Worm (Caenorhabditis elegans) whole organism, L1 larva: ENCODE measurements around the gene T28A11.4.

Source experiments
- C04F5.9 ChIP-seq: sonication (generic microtip); optimal IDR thresholded peaks from 2 replicates; lab custom pipeline; 2016; ENCODE audit warnings: missing genetic modification characterization, missing compliant biosample characterization
- C16A3.4 ChIP-seq: fragments of 150-350 bp; optimal IDR thresholded peaks from 2 replicates; lab custom pipeline; 2014; ENCODE audit warnings: missing biosample characterization, missing genetic modification characterization
- C34B4.2 ChIP-seq: sonication (generic microtip); optimal IDR thresholded peaks from 2 replicates; lab custom pipeline; 2017; ENCODE audit warnings: mild to moderate bottlenecking, missing genetic modification characterization, missing compliant biosample characterization
- F16B12.6 ChIP-seq: fragments of 150-350 bp; optimal IDR thresholded peaks from 2 replicates; lab custom pipeline; 2014; ENCODE audit warnings: missing biosample characterization, missing genetic modification characterization
- aha-1 ChIP-seq: fragments of 150-350 bp; optimal IDR thresholded peaks from 2 replicates; lab custom pipeline; 2014; ENCODE audit warnings: missing biosample characterization, missing genetic modification characterization
- alr-1 ChIP-seq: fragments of 200-800 bp; sonication (Bioruptor generic); optimal IDR thresholded peaks from 2 replicates; lab custom pipeline; 2018; ENCODE audit warnings: borderline replicate concordance, mild to moderate bottlenecking, missing genetic modification characterization, missing compliant biosample characterization
- aly-2 ChIP-seq: fragments of 150-350 bp; optimal IDR thresholded peaks from 2 replicates; lab custom pipeline; 2014; ENCODE audit warnings: missing biosample characterization, missing genetic modification characterization
- blmp-1 ChIP-seq: fragments of 150-350 bp; optimal IDR thresholded peaks from 2 replicates; lab custom pipeline; 2014; ENCODE audit warnings: missing biosample characterization, missing genetic modification characterization
- ceh-8 ChIP-seq: fragments of 200-800 bp; sonication (Bioruptor generic); optimal IDR thresholded peaks from 2 replicates; lab custom pipeline; 2018; ENCODE audit warnings: mild to moderate bottlenecking, missing genetic modification characterization, moderate library complexity, missing compliant biosample characterization
- ceh-82 ChIP-seq, 3 experiments: fragments of 150-350 bp in 1 of 3; sonication (generic microtip) in 2 of 3; optimal IDR thresholded peaks; 2 replicates each; lab custom pipeline; 2014 to 2017; ENCODE audit warnings: missing biosample characterization in 3 of 3, missing genetic modification characterization in 3 of 3
- dpl-1 ChIP-seq, 3 experiments: fragments of 150-350 bp in 2 of 3; sonication (generic microtip) in 1 of 3; optimal IDR thresholded peaks; 2 replicates each; lab custom pipeline; 2014 to 2017; ENCODE audit warnings: missing biosample characterization in 3 of 3, missing genetic modification characterization in 3 of 3, missing genetic modification reagents in 3 of 3
- dsc-1 ChIP-seq: sonication (generic microtip); optimal IDR thresholded peaks from 2 replicates; lab custom pipeline; 2016; ENCODE audit warnings: mild to moderate bottlenecking, missing genetic modification characterization, missing compliant biosample characterization
- efl-1 ChIP-seq, 4 experiments: fragments of 150-350 bp; optimal IDR thresholded peaks in 3 of 4; peaks in 1 of 4; 1 replicate in 1 of 4; 2 replicates in 3 of 4; lab custom pipeline; 2014; ENCODE audit warnings: missing biosample characterization in 2 of 4, missing genetic modification characterization in 2 of 4, missing genetic modification reagents in 2 of 4
- efl-3 ChIP-seq: fragments of 200-800 bp; sonication (Bioruptor generic); optimal IDR thresholded peaks from 2 replicates; lab custom pipeline; 2018; ENCODE audit warnings: mild to moderate bottlenecking, missing genetic modification characterization, missing compliant biosample characterization
- egl-13 ChIP-seq: sonication (generic microtip); optimal IDR thresholded peaks from 2 replicates; lab custom pipeline; 2016; ENCODE audit warnings: missing genotype, missing genetic modification reagents, missing genetic modification characterization, missing compliant biosample characterization
- egl-27 ChIP-seq, 2 experiments: fragments of 150-350 bp in 1 of 2; sonication (generic microtip); optimal IDR thresholded peaks; 3 replicates each; lab custom pipeline; 2017 to 2018; ENCODE audit warnings: missing biosample characterization in 2 of 2, missing genetic modification characterization in 2 of 2, missing genetic modification reagents in 2 of 2
- elt-2 ChIP-seq: sonication (generic microtip); optimal IDR thresholded peaks from 2 replicates; lab custom pipeline; 2016; ENCODE audit warnings: missing genetic modification characterization, mild to moderate bottlenecking, inconsistent platforms, missing compliant biosample characterization, missing genetic modification reagents
- elt-3 ChIP-seq, 6 experiments: fragments of 150-350 bp in 1 of 6; sonication (generic microtip); optimal IDR thresholded peaks; 2 replicates each; lab custom pipeline; 2017 to 2018; ENCODE audit warnings: missing biosample characterization in 6 of 6, missing genetic modification characterization in 6 of 6, inconsistent platforms in 1 of 6
- ets-5 ChIP-seq: fragments of 200-800 bp; sonication (Bioruptor generic); IDR thresholded peaks from 2 replicates; pipeline ENCODE4 v1.3.6; 2022; ENCODE audit warnings: missing genetic modification characterization, missing compliant biosample characterization
- fkh-4 ChIP-seq: sonication (generic microtip); optimal IDR thresholded peaks from 2 replicates; lab custom pipeline; 2016; ENCODE audit warnings: missing compliant biosample characterization, missing genetic modification characterization, borderline replicate concordance
- fos-1 ChIP-seq: fragments of 150-350 bp; optimal IDR thresholded peaks from 2 replicates; lab custom pipeline; 2014; ENCODE audit warnings: missing biosample characterization, missing genetic modification characterization
- grh-1 ChIP-seq: fragments of 200-800 bp; sonication (Bioruptor generic); IDR thresholded peaks from 2 replicates; pipeline ENCODE4 v1.3.6; 2022; ENCODE audit warnings: missing genetic modification reagents, missing genetic modification characterization, missing compliant biosample characterization
- hlh-17 ChIP-seq: fragments of 200-800 bp; sonication (Bioruptor generic); optimal IDR thresholded peaks from 2 replicates; lab custom pipeline; 2018; ENCODE audit warnings: missing genetic modification characterization, mild to moderate bottlenecking, missing compliant biosample characterization, moderate library complexity, borderline replicate concordance
- hlh-4 ChIP-seq: sonication (generic microtip); optimal IDR thresholded peaks from 2 replicates; lab custom pipeline; 2016; ENCODE audit warnings: mild to moderate bottlenecking, missing genetic modification characterization, missing compliant biosample characterization
- irx-1 ChIP-seq: sonication (generic microtip); optimal IDR thresholded peaks from 2 replicates; lab custom pipeline; 2016; ENCODE audit warnings: missing genetic modification characterization, missing compliant biosample characterization
- jun-1 ChIP-seq: fragments of 150-350 bp; optimal IDR thresholded peaks from 2 replicates; lab custom pipeline; 2014; ENCODE audit warnings: missing biosample characterization, missing genetic modification reagents, missing genetic modification characterization
- lin-13 ChIP-seq: fragments of 150-350 bp; optimal IDR thresholded peaks from 2 replicates; lab custom pipeline; 2014; ENCODE audit warnings: missing biosample characterization, missing genetic modification reagents, missing genetic modification characterization
- lin-35 ChIP-seq, 2 experiments: fragments of 150-350 bp; optimal IDR thresholded peaks; 2 replicates each; lab custom pipeline; 2014; ENCODE audit warnings: missing biosample characterization in 2 of 2, missing genetic modification characterization in 2 of 2, missing genetic modification reagents in 2 of 2
- lin-39 ChIP-seq: fragments of 150-350 bp; optimal IDR thresholded peaks from 2 replicates; lab custom pipeline; 2014; ENCODE audit warnings: missing biosample characterization, missing genetic modification reagents, missing genetic modification characterization
- lsy-2 ChIP-seq, 2 experiments: fragments of 150-350 bp; optimal IDR thresholded peaks; 2 replicates each; lab custom pipeline; 2014; ENCODE audit warnings: missing biosample characterization in 2 of 2, missing genetic modification characterization in 2 of 2
- mab-9 ChIP-seq: fragments of 200-800 bp; sonication (Bioruptor generic); IDR thresholded peaks from 2 replicates; pipeline ENCODE4 v1.3.6; 2022; ENCODE audit warnings: missing genetic modification reagents, missing genetic modification characterization, missing compliant biosample characterization
- mdl-1 ChIP-seq, 2 experiments: fragments of 150-350 bp; optimal IDR thresholded peaks; 2 replicates each; lab custom pipeline; 2014 to 2017; ENCODE audit warnings: missing biosample characterization in 2 of 2, missing genetic modification characterization in 2 of 2, inconsistent platforms in 1 of 2
- mef-2 ChIP-seq: fragments of 150-350 bp; optimal IDR thresholded peaks from 2 replicates; lab custom pipeline; 2014; ENCODE audit warnings: missing biosample characterization, missing genetic modification characterization
- mep-1 ChIP-seq: fragments of 150-350 bp; optimal IDR thresholded peaks from 2 replicates; lab custom pipeline; 2014; ENCODE audit warnings: missing biosample characterization, missing genetic modification characterization
- nhr-19 ChIP-seq: fragments of 200-800 bp; sonication (Bioruptor generic); conservative IDR thresholded peaks from 2 replicates; pipeline ENCODE4 v1.3.6; 2022; ENCODE audit warnings: missing genetic modification characterization, missing compliant biosample characterization
- nhr-20 ChIP-seq: sonication (generic microtip); optimal IDR thresholded peaks from 2 replicates; lab custom pipeline; 2016; ENCODE audit warnings: mild to moderate bottlenecking, missing genetic modification characterization, missing compliant biosample characterization
- nhr-237 ChIP-seq: fragments of 150-350 bp; optimal IDR thresholded peaks from 2 replicates; lab custom pipeline; 2014; ENCODE audit warnings: missing biosample characterization, missing genetic modification characterization
- nhr-28 ChIP-seq: fragments of 150-350 bp; optimal IDR thresholded peaks from 2 replicates; lab custom pipeline; 2014; ENCODE audit warnings: missing biosample characterization, missing genetic modification characterization
- nhr-77 ChIP-seq: fragments of 150-350 bp; optimal IDR thresholded peaks from 2 replicates; lab custom pipeline; 2014; ENCODE audit warnings: missing biosample characterization, missing genetic modification characterization
- nhr-85 ChIP-seq: sonication (generic microtip); peaks from one replicate; lab custom pipeline; 2016; ENCODE audit warnings: missing genetic modification characterization, inconsistent platforms, missing compliant biosample characterization
- nhr-90 ChIP-seq: sonication (generic microtip); optimal IDR thresholded peaks from 2 replicates; lab custom pipeline; 2016; ENCODE audit warnings: mild to moderate bottlenecking, missing genetic modification characterization, missing compliant biosample characterization; ENCODE audit not compliant: poor library complexity
- pag-3 ChIP-seq: sonication (generic microtip); optimal IDR thresholded peaks from 2 replicates; lab custom pipeline; 2017; ENCODE audit warnings: missing genetic modification characterization, mild to moderate bottlenecking, missing compliant biosample characterization, antibody characterized with exemption, borderline replicate concordance; ENCODE audit not compliant: insufficient read depth
- skn-1 ChIP-seq: fragments of 150-350 bp; optimal IDR thresholded peaks from 2 replicates; lab custom pipeline; 2014; ENCODE audit warnings: missing biosample characterization, missing genetic modification characterization
- snpc-4 ChIP-seq: fragments of 150-350 bp; optimal IDR thresholded peaks from 2 replicates; lab custom pipeline; 2014; ENCODE audit warnings: missing biosample characterization, missing genetic modification characterization
- snu-23 ChIP-seq: sonication (generic microtip); optimal IDR thresholded peaks from 2 replicates; lab custom pipeline; 2016; ENCODE audit warnings: missing genetic modification characterization, missing compliant biosample characterization
- sox-4 ChIP-seq: sonication (generic microtip); optimal IDR thresholded peaks from 2 replicates; lab custom pipeline; 2016; ENCODE audit warnings: missing genetic modification characterization, missing compliant biosample characterization
- swsn-7 ChIP-seq: sonication (generic microtip); optimal IDR thresholded peaks from 2 replicates; lab custom pipeline; 2016; ENCODE audit warnings: missing genetic modification characterization, missing compliant biosample characterization
- tlp-1 ChIP-seq: fragments of 150-350 bp; optimal IDR thresholded peaks from 2 replicates; lab custom pipeline; 2014; ENCODE audit warnings: missing biosample characterization, missing genetic modification characterization
- unc-86 ChIP-seq: sonication (generic microtip); optimal IDR thresholded peaks from 2 replicates; lab custom pipeline; 2016; ENCODE audit warnings: missing genetic modification characterization, missing compliant biosample characterization
- zag-1 ChIP-seq: fragments of 150-350 bp; optimal IDR thresholded peaks from 2 replicates; lab custom pipeline; 2014; ENCODE audit warnings: missing biosample characterization, missing genetic modification characterization
- zip-4 ChIP-seq: fragments of 200-800 bp; sonication (Bioruptor generic); optimal IDR thresholded peaks from 2 replicates; lab custom pipeline; 2018; ENCODE audit warnings: mild to moderate bottlenecking, missing genetic modification characterization, moderate library complexity, missing compliant biosample characterization
- ztf-4 ChIP-seq: fragments of 150-350 bp; optimal IDR thresholded peaks from 2 replicates; lab custom pipeline; 2014; ENCODE audit warnings: missing biosample characterization, missing genetic modification characterization

The T28A11.4 gene

ce11 chrV:3312067-3312666 lies 38.3 kb downstream of the T28A11.4 start, which contains the start of gene arrd-18:
arrd-18 (minus strand) TSS chrV:3312117.
- TF ChIP-seq snu-23 (GFP tag; lab: Kevin White, UChicago) (peak; percentile 51), egl-27 (tag; optimal IDR thresholded peaks at IDR 0.05; lab: Kevin White, UChicago) (no peak), sox-4 (no peak), swsn-7 (tag; lab: Kevin White, UChicago) (no peak), unc-86 (no peak), ets-5 (GFP tag; lab: Robert Waterston, UW) (no peak), nhr-20 (tag; lab: Kevin White, UChicago) (peak; percentile 32), jun-1 (no peak), C04F5.9 (tag; lab: Kevin White, UChicago) (no peak), zip-4 (GFP tag; lab: Kevin White, UChicago) (no peak), zag-1 (no peak), pag-3 (tag; lab: Kevin White, UChicago) (no peak), F16B12.6 (no peak), mdl-1 (tag; optimal IDR thresholded peaks at IDR 0.05; lab: Kevin White, UChicago) (no peak), lsy-2 (tag; optimal IDR thresholded peaks at IDR 0.05; lab: Kevin White, UChicago) (peak in 1 of 2 experiments; percentile 3), nhr-19 (GFP tag; lab: Robert Waterston, UW) (peak; percentile 50), dsc-1 (tag; lab: Kevin White, UChicago) (no peak), nhr-85 (tag; lab: Kevin White, UChicago) (peak; percentile 21), blmp-1 (tag; lab: Kevin White, UChicago) (no peak), C34B4.2 (tag; lab: Kevin White, UChicago) (no peak), nhr-237 (tag; lab: Kevin White, UChicago) (no peak), lin-39 (tag; lab: Kevin White, UChicago) (no peak), skn-1 (tag; lab: Kevin White, UChicago) (no peak), nhr-77 (tag; lab: Kevin White, UChicago) (no peak), mep-1 (tag; lab: Kevin White, UChicago) (no peak), ceh-82 (tag; optimal IDR thresholded peaks at IDR 0.05; lab: Kevin White, UChicago) (no peak), C16A3.4 (tag; lab: Kevin White, UChicago) (peak; percentile 0), elt-2 (tag; lab: Kevin White, UChicago) (no peak), fkh-4 (tag; lab: Kevin White, UChicago) (no peak), dpl-1 (GFP tag; optimal IDR thresholded peaks at IDR 0.05; lab: Kevin White, UChicago) (peak in 1 of 3 experiments; percentile 13), tlp-1 (tag; lab: Kevin White, UChicago) (no peak), efl-1 (optimal IDR thresholded peaks at IDR 0.05; lab: Kevin White, UChicago) (peak in 1 of 2 experiments; percentile 19), efl-1 (GFP tag; optimal IDR thresholded peaks at IDR 0.05 in 1 of 2; lab: Kevin White, UChicago) (peak in 1 of 2 experiments; percentile 67), irx-1 (no peak), snpc-4 (tag; lab: Kevin White, UChicago) (no peak), aly-2 (tag; lab: Kevin White, UChicago) (no peak), grh-1 (GFP tag; lab: Robert Waterston, UW) (peak; percentile 32; the same call in 1 of the 2 replicates), lin-13 (GFP tag; lab: Kevin White, UChicago) (no peak), mab-9 (no peak), ceh-8 (GFP tag; lab: Kevin White, UChicago) (no peak), nhr-90 (no peak), mef-2 (no peak), hlh-17 (no peak), efl-3 (no peak), ztf-4 (tag; lab: Kevin White, UChicago) (no peak), alr-1 (tag; lab: Kevin White, UChicago) (no peak), elt-3 (tag; optimal IDR thresholded peaks at IDR 0.05; lab: Kevin White, UChicago) (no peak), nhr-28 (no peak), hlh-4 (tag; lab: Kevin White, UChicago) (no peak), fos-1 (tag; lab: Kevin White, UChicago) (no peak), egl-13 (no peak), lin-35 (GFP tag; optimal IDR thresholded peaks at IDR 0.05; lab: Kevin White, UChicago) (no peak), aha-1 (tag; lab: Kevin White, UChicago) (no peak)
